Fruit fly (Drosophila melanogaster): ENCODE data around the gene TotA.
A peak's percentile ranks its signal among the peaks of the same experiment; 100 is the strongest.

TotA gene

DNA sequence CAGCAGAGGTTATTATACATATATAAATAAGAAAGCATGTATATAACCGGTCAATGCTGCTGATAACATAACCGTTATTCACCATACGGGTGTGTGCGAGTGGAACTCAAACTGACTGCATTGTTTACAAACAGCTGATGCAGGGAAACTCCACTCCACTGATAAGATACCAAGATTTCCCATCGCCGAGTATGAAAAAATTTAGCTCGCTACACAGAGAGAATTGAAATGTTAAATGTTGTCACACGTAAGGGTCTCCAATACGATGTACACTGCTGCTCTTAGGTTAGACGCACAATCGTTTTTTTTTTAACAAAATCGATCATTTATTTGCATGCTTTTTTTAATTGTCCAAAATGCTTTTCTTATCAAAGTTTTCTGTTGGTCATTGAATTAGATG, 37.2 kb upstream of the TotA start (continued):
- TF ChIP-seq CG8119 (GFP tag; IDR thresholded peaks at IDR 0.05) (peak; percentile 61; the same call in 2 of the 3 replicates), Sox15 (GFP tag; optimal IDR thresholded peaks at IDR 0.05) (no peak), esn (GFP tag; optimal IDR thresholded peaks at IDR 0.05) (peak; percentile 49), ss (GFP tag; optimal IDR thresholded peaks at IDR 0.05) (no peak), Eip75B (GFP tag; optimal IDR thresholded peaks at IDR 0.05) (peak; percentile 20), eg (GFP tag; IDR thresholded peaks at IDR 0.05) (peak; percentile 50; the same call in 1 of the 3 replicates), Eip93F (GFP tag; optimal IDR thresholded peaks at IDR 0.05) (peak; percentile 55)

dm6 chr3R:20834770-20835183, 36.1 kb upstream of the TotA start:
- TF ChIP-seq CG32006 (GFP tag; optimal IDR thresholded peaks at IDR 0.05) (no peak), topi (GFP tag; optimal IDR thresholded peaks at IDR 0.05) (no peak), Sox15 (GFP tag; optimal IDR thresholded peaks at IDR 0.05) (no peak), fkh (GFP tag; optimal IDR thresholded peaks at IDR 0.05) (peak; percentile 94), vri (GFP tag; optimal IDR thresholded peaks at IDR 0.05) (peak; percentile 53), Eip78C (GFP tag) (peak; percentile 5), lz (GFP tag; optimal IDR thresholded peaks at IDR 0.05) (no peak)

DNA sequence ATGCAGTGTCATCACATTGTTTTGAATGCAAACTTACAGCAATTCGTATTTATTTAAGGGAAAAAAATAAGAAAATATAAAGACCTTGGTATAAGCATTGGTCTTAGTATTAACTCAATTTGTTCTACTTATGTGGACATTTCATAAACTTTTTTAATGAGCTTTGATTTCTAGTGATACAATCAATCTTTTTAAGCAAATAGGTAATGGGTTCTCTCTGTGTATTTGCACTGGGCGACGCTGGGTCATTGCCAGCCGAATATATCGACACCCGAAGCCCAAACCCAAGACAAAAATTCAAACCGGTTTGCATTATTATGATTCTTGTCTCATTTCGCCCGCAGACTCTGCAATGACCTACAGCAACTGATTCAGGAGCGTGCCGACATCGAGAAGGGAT, 35.3 kb upstream of the TotA start:
- TF ChIP-seq topi (GFP tag; optimal IDR thresholded peaks at IDR 0.05): peak; percentile 1
- TF ChIP-seq Eip78C (GFP tag): peak; percentile 72
- TF ChIP-seq svp (GFP tag): peak; percentile 75
- TF ChIP-seq Eip75B (GFP tag; optimal IDR thresholded peaks at IDR 0.05): no peak
- no peak for TF ChIP-seq Eip93F (GFP tag; optimal IDR thresholded peaks at IDR 0.05)
- peak; percentile 16 for TF ChIP-seq esn (GFP tag; optimal IDR thresholded peaks at IDR 0.05)
- peak; percentile 6 for TF ChIP-seq Met (GFP tag; optimal IDR thresholded peaks at IDR 0.05)
- peak; percentile 13 for TF ChIP-seq Hr4 (GFP tag; optimal IDR thresholded peaks at IDR 0.05)
- peak; percentile 13 for TF ChIP-seq CG32006 (GFP tag; optimal IDR thresholded peaks at IDR 0.05)
- TF ChIP-seq CG6854 (GFP tag; optimal IDR thresholded peaks at IDR 0.05): peak; percentile 65
- peak; percentile 24 for TF ChIP-seq Smox (GFP tag; optimal IDR thresholded peaks at IDR 0.05)
- no peak for TF ChIP-seq Hr39 (GFP tag; optimal IDR thresholded peaks at IDR 0.05)
- TF ChIP-seq cyc (GFP tag; optimal IDR thresholded peaks at IDR 0.05): peak; percentile 12
- peak; percentile 6 for TF ChIP-seq pdm3 (GFP tag; optimal IDR thresholded peaks at IDR 0.05)
- TF ChIP-seq fd59A (GFP tag; optimal IDR thresholded peaks at IDR 0.05): no peak
- TF ChIP-seq CG6163 (GFP tag; IDR thresholded peaks at IDR 0.05): peak; percentile 30; the same call in 1 of the 3 replicates
- peak; percentile 18 for TF ChIP-seq Sox102F (GFP tag; optimal IDR thresholded peaks at IDR 0.05)
- peak; percentile 23 for TF ChIP-seq CG3919 (GFP tag; optimal IDR thresholded peaks at IDR 0.05)
- TF ChIP-seq CG10669 (GFP tag; optimal IDR thresholded peaks at IDR 0.05): no peak
- peak; percentile 6 for TF ChIP-seq acj6 (GFP tag; optimal IDR thresholded peaks at IDR 0.05)

DNA sequence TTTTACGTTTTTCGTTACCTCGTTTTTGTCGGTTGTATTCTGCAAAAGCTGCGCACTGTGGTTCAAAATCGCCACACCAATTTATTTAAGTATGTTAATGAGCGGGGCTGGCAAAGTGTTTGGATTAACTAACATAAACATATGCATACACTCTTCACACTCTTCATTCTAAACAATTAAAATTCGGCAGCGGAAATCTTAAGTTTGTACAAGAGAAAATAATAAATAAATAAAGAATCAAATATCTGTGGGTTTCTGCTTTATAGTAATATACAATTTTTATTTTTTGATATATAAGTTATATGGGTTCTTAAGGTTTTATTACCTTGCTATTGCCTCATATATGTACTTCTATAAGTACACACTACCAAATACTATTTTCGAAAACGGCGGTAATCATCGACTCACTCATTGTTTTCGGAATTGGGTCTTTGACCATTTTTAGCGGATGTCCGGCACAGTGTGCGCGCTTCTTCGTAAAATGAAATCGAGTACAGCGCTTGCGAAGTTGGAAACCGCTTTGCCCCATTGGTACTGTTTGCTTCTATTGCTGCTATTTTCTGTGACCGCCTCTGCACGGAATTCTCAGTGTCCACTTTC, 34.5 kb upstream of the TotA start:
- no peak for TF ChIP-seq cyc (GFP tag; optimal IDR thresholded peaks at IDR 0.05)
- TF ChIP-seq Gug (GFP tag; IDR thresholded peaks at IDR 0.05): no peak
- TF ChIP-seq CG31627 (GFP tag; optimal IDR thresholded peaks at IDR 0.05): no peak
- peak in 1 of 2 experiments; percentile 49 for TF ChIP-seq salr (GFP tag; optimal IDR thresholded peaks at IDR 0.05)
- no peak for TF ChIP-seq Sox102F (GFP tag; optimal IDR thresholded peaks at IDR 0.05)
- TF ChIP-seq topi (GFP tag; optimal IDR thresholded peaks at IDR 0.05): peak; percentile 4
- no peak for TF ChIP-seq fd85E (GFP tag; optimal IDR thresholded peaks at IDR 0.05)
- TF ChIP-seq CG16779 (tag; optimal IDR thresholded peaks at IDR 0.05): peak; percentile 27
- TF ChIP-seq CG4318 (GFP tag; optimal IDR thresholded peaks at IDR 0.05): peak; percentile 58
- peak; percentile 49 for TF ChIP-seq Hr4 (GFP tag; optimal IDR thresholded peaks at IDR 0.05)
- TF ChIP-seq CG9139 (GFP tag; optimal IDR thresholded peaks at IDR 0.05): no peak
- TF ChIP-seq Eip78C (GFP tag): peak; percentile 81
- TF ChIP-seq dac (GFP tag; optimal IDR thresholded peaks at IDR 0.05): peak; percentile 31
- no peak for TF ChIP-seq Ets96B (tag; optimal IDR thresholded peaks at IDR 0.05)
- TF ChIP-seq CG3919 (GFP tag; optimal IDR thresholded peaks at IDR 0.05): peak; percentile 27
- TF ChIP-seq Eip93F (GFP tag; optimal IDR thresholded peaks at IDR 0.05): no peak
- TF ChIP-seq OdsH (GFP tag; optimal IDR thresholded peaks at IDR 0.05): peak; percentile 44
- TF ChIP-seq CG10631 (GFP tag; optimal IDR thresholded peaks at IDR 0.05): peak; percentile 43
- TF ChIP-seq CG8319 (GFP tag; optimal IDR thresholded peaks at IDR 0.05): no peak
- TF ChIP-seq acj6 (GFP tag; optimal IDR thresholded peaks at IDR 0.05): peak; percentile 37
- TF ChIP-seq CG11294 (GFP tag; IDR thresholded peaks at IDR 0.05): no peak
- TF ChIP-seq vri (GFP tag; optimal IDR thresholded peaks at IDR 0.05): no peak
- TF ChIP-seq Sox14 (GFP tag; optimal IDR thresholded peaks at IDR 0.05): no peak
- TF ChIP-seq CG8119 (GFP tag; IDR thresholded peaks at IDR 0.05): 0 out of 3 replicates have a peak, but pooled peaks have one; percentile 31
- no peak for TF ChIP-seq CG1621 (tag; optimal IDR thresholded peaks at IDR 0.05)
- peak; percentile 13 for TF ChIP-seq spab (GFP tag; optimal IDR thresholded peaks at IDR 0.05)
- peak; percentile 5 for TF ChIP-seq net (GFP tag; optimal IDR thresholded peaks at IDR 0.05)
- peak; percentile 8 for TF ChIP-seq Met (GFP tag; optimal IDR thresholded peaks at IDR 0.05)
